Worm (Caenorhabditis elegans) whole organism, L1 larva: ENCODE measurements around the gene wdr-54.
A peak's percentile ranks its signal among the peaks of the same experiment; 100 is the strongest.

ENCODE experiments used
- C04F5.9 ChIP-seq: sonication (generic microtip); optimal IDR thresholded peaks from 2 replicates; lab custom pipeline; 2016; ENCODE audit warnings: missing genetic modification characterization, missing compliant biosample characterization
- C16A3.4 ChIP-seq: fragments of 150-350 bp; optimal IDR thresholded peaks from 2 replicates; lab custom pipeline; 2014; ENCODE audit warnings: missing biosample characterization, missing genetic modification characterization
- C34B4.2 ChIP-seq: sonication (generic microtip); optimal IDR thresholded peaks from 2 replicates; lab custom pipeline; 2017; ENCODE audit warnings: mild to moderate bottlenecking, missing genetic modification characterization, missing compliant biosample characterization
- F16B12.6 ChIP-seq: fragments of 150-350 bp; optimal IDR thresholded peaks from 2 replicates; lab custom pipeline; 2014; ENCODE audit warnings: missing biosample characterization, missing genetic modification characterization
- Y116A8C.19 ChIP-seq: sonication (generic microtip); optimal IDR thresholded peaks from 2 replicates; lab custom pipeline; 2016; ENCODE audit warnings: missing compliant biosample characterization, missing genetic modification characterization, borderline replicate concordance
- aly-2 ChIP-seq: fragments of 150-350 bp; optimal IDR thresholded peaks from 2 replicates; lab custom pipeline; 2014; ENCODE audit warnings: missing biosample characterization, missing genetic modification characterization
- ama-1 ChIP-seq: fragments of 150-350 bp; optimal IDR thresholded peaks from 2 replicates; lab custom pipeline; 2014
- blmp-1 ChIP-seq: fragments of 150-350 bp; optimal IDR thresholded peaks from 2 replicates; lab custom pipeline; 2014; ENCODE audit warnings: missing biosample characterization, missing genetic modification characterization
- ceh-82 ChIP-seq, 3 experiments: fragments of 150-350 bp in 1 of 3; sonication (generic microtip) in 2 of 3; optimal IDR thresholded peaks; 2 replicates each; lab custom pipeline; 2014 to 2017; ENCODE audit warnings: missing biosample characterization in 3 of 3, missing genetic modification characterization in 3 of 3
- dpl-1 ChIP-seq, 3 experiments: fragments of 150-350 bp in 2 of 3; sonication (generic microtip) in 1 of 3; optimal IDR thresholded peaks; 2 replicates each; lab custom pipeline; 2014 to 2017; ENCODE audit warnings: missing biosample characterization in 3 of 3, missing genetic modification characterization in 3 of 3, missing genetic modification reagents in 3 of 3
- dsc-1 ChIP-seq: sonication (generic microtip); optimal IDR thresholded peaks from 2 replicates; lab custom pipeline; 2016; ENCODE audit warnings: mild to moderate bottlenecking, missing genetic modification characterization, missing compliant biosample characterization
- efl-1 ChIP-seq, 4 experiments: fragments of 150-350 bp; optimal IDR thresholded peaks in 3 of 4; peaks in 1 of 4; 1 replicate in 1 of 4; 2 replicates in 3 of 4; lab custom pipeline; 2014; ENCODE audit warnings: missing biosample characterization in 2 of 4, missing genetic modification characterization in 2 of 4, missing genetic modification reagents in 2 of 4
- egl-13 ChIP-seq: sonication (generic microtip); optimal IDR thresholded peaks from 2 replicates; lab custom pipeline; 2016; ENCODE audit warnings: missing genotype, missing genetic modification reagents, missing genetic modification characterization, missing compliant biosample characterization
- egl-27 ChIP-seq, 2 experiments: fragments of 150-350 bp in 1 of 2; sonication (generic microtip); optimal IDR thresholded peaks; 3 replicates each; lab custom pipeline; 2017 to 2018; ENCODE audit warnings: missing biosample characterization in 2 of 2, missing genetic modification characterization in 2 of 2, missing genetic modification reagents in 2 of 2
- elt-3 ChIP-seq, 6 experiments: fragments of 150-350 bp in 1 of 6; sonication (generic microtip); optimal IDR thresholded peaks; 2 replicates each; lab custom pipeline; 2017 to 2018; ENCODE audit warnings: missing biosample characterization in 6 of 6, missing genetic modification characterization in 6 of 6, inconsistent platforms in 1 of 6
- fkh-10 ChIP-seq: sonication (generic microtip); optimal IDR thresholded peaks from 2 replicates; lab custom pipeline; 2017; ENCODE audit warnings: missing biosample characterization, missing genetic modification reagents, missing genetic modification characterization
- fkh-4 ChIP-seq: sonication (generic microtip); optimal IDR thresholded peaks from 2 replicates; lab custom pipeline; 2016; ENCODE audit warnings: missing compliant biosample characterization, missing genetic modification characterization, borderline replicate concordance
- fkh-8 ChIP-seq: sonication (generic microtip); optimal IDR thresholded peaks from 2 replicates; lab custom pipeline; 2016; ENCODE audit warnings: mild to moderate bottlenecking, missing genetic modification characterization, missing compliant biosample characterization
- fos-1 ChIP-seq: fragments of 150-350 bp; optimal IDR thresholded peaks from 2 replicates; lab custom pipeline; 2014; ENCODE audit warnings: missing biosample characterization, missing genetic modification characterization
- hpl-2 ChIP-seq: fragments of 150-350 bp; optimal IDR thresholded peaks from 2 replicates; lab custom pipeline; 2014; ENCODE audit warnings: missing biosample characterization, missing genetic modification reagents, missing genetic modification characterization
- isw-1 ChIP-seq: fragments of 200-800 bp; sonication (Bioruptor generic); IDR thresholded peaks from 2 replicates; pipeline ENCODE4 v1.3.6; 2022; ENCODE audit warnings: missing genetic modification characterization, missing compliant biosample characterization
- lin-14 ChIP-seq: fragments of 200-800 bp; sonication (Bioruptor generic); optimal IDR thresholded peaks from 2 replicates; lab custom pipeline; 2018; ENCODE audit warnings: mild to moderate bottlenecking, missing genetic modification characterization, moderate library complexity, missing compliant biosample characterization
- lsy-2 ChIP-seq, 2 experiments: fragments of 150-350 bp; optimal IDR thresholded peaks; 2 replicates each; lab custom pipeline; 2014; ENCODE audit warnings: missing biosample characterization in 2 of 2, missing genetic modification characterization in 2 of 2
- mdl-1 ChIP-seq, 2 experiments: fragments of 150-350 bp; optimal IDR thresholded peaks; 2 replicates each; lab custom pipeline; 2014 to 2017; ENCODE audit warnings: missing biosample characterization in 2 of 2, missing genetic modification characterization in 2 of 2, inconsistent platforms in 1 of 2
- mef-2 ChIP-seq: fragments of 150-350 bp; optimal IDR thresholded peaks from 2 replicates; lab custom pipeline; 2014; ENCODE audit warnings: missing biosample characterization, missing genetic modification characterization
- nhr-11 ChIP-seq: fragments of 150-350 bp; optimal IDR thresholded peaks from 2 replicates; lab custom pipeline; 2014; ENCODE audit warnings: missing biosample characterization, missing genetic modification characterization
- nhr-12 ChIP-seq: sonication (generic microtip); optimal IDR thresholded peaks from 2 replicates; lab custom pipeline; 2017; ENCODE audit warnings: missing biosample characterization, missing genetic modification characterization
- nhr-19 ChIP-seq: fragments of 200-800 bp; sonication (Bioruptor generic); conservative IDR thresholded peaks from 2 replicates; pipeline ENCODE4 v1.3.6; 2022; ENCODE audit warnings: missing genetic modification characterization, missing compliant biosample characterization
- nhr-20 ChIP-seq: sonication (generic microtip); optimal IDR thresholded peaks from 2 replicates; lab custom pipeline; 2016; ENCODE audit warnings: mild to moderate bottlenecking, missing genetic modification characterization, missing compliant biosample characterization
- nhr-28 ChIP-seq: fragments of 150-350 bp; optimal IDR thresholded peaks from 2 replicates; lab custom pipeline; 2014; ENCODE audit warnings: missing biosample characterization, missing genetic modification characterization
- nhr-47 ChIP-seq: sonication (generic microtip); optimal IDR thresholded peaks from 2 replicates; lab custom pipeline; 2016; ENCODE audit warnings: mild to moderate bottlenecking, missing genetic modification characterization, moderate library complexity, missing compliant biosample characterization
- nhr-71 ChIP-seq: sonication (generic microtip); optimal IDR thresholded peaks from 2 replicates; lab custom pipeline; 2016; ENCODE audit warnings: mild to moderate bottlenecking, missing genetic modification characterization, moderate library complexity, missing compliant biosample characterization
- nhr-85 ChIP-seq: sonication (generic microtip); peaks from one replicate; lab custom pipeline; 2016; ENCODE audit warnings: missing genetic modification characterization, inconsistent platforms, missing compliant biosample characterization
- pax-3 ChIP-seq: fragments of 200-800 bp; sonication (Bioruptor generic); optimal IDR thresholded peaks from 2 replicates; lab custom pipeline; 2018; ENCODE audit warnings: mild to moderate bottlenecking, missing genetic modification characterization, moderate library complexity, missing compliant biosample characterization
- skn-1 ChIP-seq: fragments of 150-350 bp; optimal IDR thresholded peaks from 2 replicates; lab custom pipeline; 2014; ENCODE audit warnings: missing biosample characterization, missing genetic modification characterization
- snpc-4 ChIP-seq: fragments of 150-350 bp; optimal IDR thresholded peaks from 2 replicates; lab custom pipeline; 2014; ENCODE audit warnings: missing biosample characterization, missing genetic modification characterization
- snu-23 ChIP-seq: sonication (generic microtip); optimal IDR thresholded peaks from 2 replicates; lab custom pipeline; 2016; ENCODE audit warnings: missing genetic modification characterization, missing compliant biosample characterization
- swsn-7 ChIP-seq: sonication (generic microtip); optimal IDR thresholded peaks from 2 replicates; lab custom pipeline; 2016; ENCODE audit warnings: missing genetic modification characterization, missing compliant biosample characterization
- unc-30 ChIP-seq: sonication (generic microtip); optimal IDR thresholded peaks from 2 replicates; lab custom pipeline; 2017; ENCODE audit warnings: missing biosample characterization, missing genetic modification characterization
- unc-62 ChIP-seq: fragments of 150-350 bp; optimal IDR thresholded peaks from 2 replicates; lab custom pipeline; 2014; ENCODE audit warnings: missing biosample characterization, missing genetic modification reagents, missing genetic modification characterization
- unc-86 ChIP-seq: sonication (generic microtip); optimal IDR thresholded peaks from 2 replicates; lab custom pipeline; 2016; ENCODE audit warnings: missing genetic modification characterization, missing compliant biosample characterization
- unc-98 ChIP-seq: fragments of 200-800 bp; sonication (Bioruptor generic); IDR thresholded peaks from 2 replicates; pipeline ENCODE4 v1.3.6; 2022; ENCODE audit warnings: missing genetic modification characterization, missing compliant biosample characterization
- zip-4 ChIP-seq: fragments of 200-800 bp; sonication (Bioruptor generic); optimal IDR thresholded peaks from 2 replicates; lab custom pipeline; 2018; ENCODE audit warnings: mild to moderate bottlenecking, missing genetic modification characterization, moderate library complexity, missing compliant biosample characterization
- ztf-4 ChIP-seq: fragments of 150-350 bp; optimal IDR thresholded peaks from 2 replicates; lab custom pipeline; 2014; ENCODE audit warnings: missing biosample characterization, missing genetic modification characterization

The wdr-54 gene

ce11 chrX:827502-827901, 1.2 kb upstream of the wdr-54 start (continued):
- TF ChIP-seq unc-62 (GFP tag; lab: Kevin White, UChicago) (no peak), fos-1 (tag; lab: Kevin White, UChicago) (peak; percentile 78), skn-1 (tag; lab: Kevin White, UChicago) (peak; percentile 83), zip-4 (no peak), fkh-4 (no peak), nhr-19 (GFP tag; lab: Robert Waterston, UW) (no peak; the same call in 1 of the 2 replicates), aly-2 (tag; lab: Kevin White, UChicago) (no peak), C04F5.9 (tag; lab: Kevin White, UChicago) (no peak), isw-1 (GFP tag; lab: Robert Waterston, UW) (no peak), dsc-1 (tag; lab: Kevin White, UChicago) (peak; percentile 49), nhr-47 (tag; lab: Kevin White, UChicago) (peak; percentile 78), snpc-4 (tag; lab: Kevin White, UChicago) (no peak), egl-27 (tag; optimal IDR thresholded peaks at IDR 0.05; lab: Kevin White, UChicago) (no peak), F16B12.6 (tag; lab: Kevin White, UChicago) (no peak)

ce11 chrX:830185-830584, 1.5 kb downstream of the wdr-54 start:
- TF ChIP-seq hpl-2 (GFP tag; lab: Kevin White, UChicago) (no peak), lsy-2 (tag; optimal IDR thresholded peaks at IDR 0.05; lab: Kevin White, UChicago) (no peak), nhr-20 (tag; lab: Kevin White, UChicago) (no peak), nhr-71 (tag; lab: Kevin White, UChicago) (no peak), fkh-8 (tag; lab: Kevin White, UChicago) (peak; percentile 61)

ce11 chrX:834478-834877, 5.8 kb downstream of the wdr-54 start, which contains the start of gene F39H12.1:
Gene F39H12.1, plus strand, starts transcription at chrX:834778.
- TF ChIP-seq unc-98 (no peak), efl-1 (optimal IDR thresholded peaks at IDR 0.05; lab: Kevin White, UChicago) (no peak), efl-1 (GFP tag; optimal IDR thresholded peaks at IDR 0.05 in 1 of 2; lab: Kevin White, UChicago) (peak in 1 of 2 experiments; percentile 63)

DNA sequence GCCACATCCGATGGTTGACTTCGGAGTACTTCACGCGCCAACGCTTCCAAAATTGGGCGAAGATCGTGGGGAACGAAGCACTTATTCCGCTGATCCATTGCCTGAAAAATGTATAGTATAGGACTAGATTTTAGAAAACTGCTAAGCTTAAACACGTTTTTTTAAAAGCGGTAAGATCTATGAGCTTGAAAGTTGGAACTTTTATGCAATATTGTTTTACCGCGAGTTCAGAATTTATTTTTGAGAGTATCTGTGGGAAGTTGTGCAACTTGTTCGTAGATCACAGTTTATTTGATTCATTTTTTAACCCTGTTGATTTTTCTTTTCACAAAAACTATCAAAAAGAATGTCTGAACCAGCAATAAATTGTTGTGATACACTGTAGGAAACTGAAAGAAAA, 12.7 kb downstream of the wdr-54 start, which contains the start of gene F39H12.3:
F39H12.3 (minus strand) TSS at position 101 of the 400 bp plus-strand sequence.
- TF ChIP-seq lsy-2 (tag; optimal IDR thresholded peaks at IDR 0.05; lab: Kevin White, UChicago) (no peak), skn-1 (tag; lab: Kevin White, UChicago) (no peak), nhr-12 (tag; lab: Kevin White, UChicago) (no peak), nhr-28 (tag; lab: Kevin White, UChicago) (no peak), F16B12.6 (tag; lab: Kevin White, UChicago) (no peak), aly-2 (tag; lab: Kevin White, UChicago) (no peak), blmp-1 (tag; lab: Kevin White, UChicago) (no peak), C16A3.4 (tag; lab: Kevin White, UChicago) (no peak), unc-30 (tag; lab: Kevin White, UChicago) (no peak), snu-23 (GFP tag; lab: Kevin White, UChicago) (no peak), ama-1 (lab: Kevin White, UChicago) (no peak), C34B4.2 (tag; lab: Kevin White, UChicago) (no peak), nhr-85 (tag; lab: Kevin White, UChicago) (no peak), nhr-11 (tag; lab: Kevin White, UChicago) (no peak), mdl-1 (tag; optimal IDR thresholded peaks at IDR 0.05; lab: Kevin White, UChicago) (no peak), elt-3 (tag; optimal IDR thresholded peaks at IDR 0.05; lab: Kevin White, UChicago) (no peak), hpl-2 (GFP tag; lab: Kevin White, UChicago) (no peak), Y116A8C.19 (tag; lab: Kevin White, UChicago) (no peak)

ce11 chrX:844649-845048, 15.9 kb downstream of the wdr-54 start:
- TF ChIP-seq ceh-82 (tag; optimal IDR thresholded peaks at IDR 0.05; lab: Kevin White, UChicago) (peak in 1 of 3 experiments; percentile 46), swsn-7 (peak; percentile 21), mef-2 (tag; lab: Kevin White, UChicago) (no peak), hpl-2 (GFP tag; lab: Kevin White, UChicago) (no peak), lin-14 (GFP tag; lab: Kevin White, UChicago) (peak; percentile 74), nhr-47 (tag; lab: Kevin White, UChicago) (peak; percentile 63), fkh-10 (GFP tag; lab: Kevin White, UChicago) (peak; percentile 45), dpl-1 (GFP tag; optimal IDR thresholded peaks at IDR 0.05; lab: Kevin White, UChicago) (no peak), fkh-8 (tag; lab: Kevin White, UChicago) (peak; percentile 93), snpc-4 (tag; lab: Kevin White, UChicago) (no peak), ztf-4 (tag; lab: Kevin White, UChicago) (no peak), snu-23 (GFP tag; lab: Kevin White, UChicago) (peak; percentile 9), egl-13 (peak; percentile 71), dsc-1 (tag; lab: Kevin White, UChicago) (peak; percentile 47), pax-3 (tag; lab: Kevin White, UChicago) (no peak), skn-1 (tag; lab: Kevin White, UChicago) (no peak), unc-86 (tag; lab: Kevin White, UChicago) (peak; percentile 20), nhr-71 (tag; lab: Kevin White, UChicago) (peak; percentile 59)
